Worm (Caenorhabditis elegans) whole organism, L2 larva: ENCODE results near the gene sre-19.

Experiments used
- C34F6.9 ChIP-seq: fragments of 150-350 bp; optimal IDR thresholded peaks from 2 replicates; lab custom pipeline; 2014; ENCODE audit warnings: missing biosample characterization, missing genetic modification characterization
- F13H6.1 ChIP-seq: sonication (generic microtip); optimal IDR thresholded peaks from 2 replicates; lab custom pipeline; 2016; ENCODE audit warnings: missing genetic modification characterization, missing compliant biosample characterization
- R02D3.7 ChIP-seq: fragments of 150-350 bp; optimal IDR thresholded peaks from 2 replicates; lab custom pipeline; 2014; ENCODE audit warnings: missing biosample characterization, missing genetic modification characterization
- Y55F3AM.14 ChIP-seq: fragments of 200-800 bp; sonication (Bioruptor generic); optimal IDR thresholded peaks from 2 replicates; lab custom pipeline; 2018; ENCODE audit warnings: mild to moderate bottlenecking, missing genetic modification characterization, missing compliant biosample characterization
- ZK546.5 ChIP-seq: sonication (generic microtip); optimal IDR thresholded peaks from 2 replicates; lab custom pipeline; 2017; ENCODE audit warnings: missing biosample characterization, missing genetic modification characterization
- alr-1 ChIP-seq: fragments of 150-350 bp; optimal IDR thresholded peaks from 2 replicates; lab custom pipeline; 2014; ENCODE audit warnings: missing biosample characterization, missing genetic modification characterization
- aly-2 ChIP-seq: fragments of 150-350 bp; optimal IDR thresholded peaks from 2 replicates; lab custom pipeline; 2014; ENCODE audit warnings: missing biosample characterization, missing genetic modification characterization
- ama-1 ChIP-seq: fragments of 150-350 bp; optimal IDR thresholded peaks from 2 replicates; lab custom pipeline; 2018; ENCODE audit warnings: inconsistent platforms
- ceh-16 ChIP-seq: fragments of 150-350 bp; optimal IDR thresholded peaks from 2 replicates; lab custom pipeline; 2014; ENCODE audit warnings: missing biosample characterization, missing genetic modification characterization
- ceh-82 ChIP-seq: fragments of 150-350 bp; optimal IDR thresholded peaks from 2 replicates; lab custom pipeline; 2014; ENCODE audit warnings: missing biosample characterization, missing genetic modification characterization
- dmd-4 ChIP-seq: sonication (generic microtip); optimal IDR thresholded peaks from 2 replicates; lab custom pipeline; 2017; ENCODE audit warnings: missing biosample characterization, missing genetic modification characterization
- egl-27 ChIP-seq: sonication (generic microtip); optimal IDR thresholded peaks from 3 replicates; lab custom pipeline; 2017; ENCODE audit warnings: missing biosample characterization, missing genetic modification reagents, missing genetic modification characterization
- elt-3 ChIP-seq: sonication (generic microtip); optimal IDR thresholded peaks from 2 replicates; lab custom pipeline; 2017; ENCODE audit warnings: missing biosample characterization, missing genetic modification characterization
- fos-1 ChIP-seq: fragments of 150-350 bp; optimal IDR thresholded peaks from 2 replicates; lab custom pipeline; 2014; ENCODE audit warnings: missing biosample characterization, missing genetic modification characterization
- gmeb-1 ChIP-seq: fragments of 150-350 bp; optimal IDR thresholded peaks from 2 replicates; lab custom pipeline; 2014; ENCODE audit warnings: missing biosample characterization, missing genetic modification characterization
- lin-11 ChIP-seq: fragments of 150-350 bp; sonication (generic microtip); optimal IDR thresholded peaks from 2 replicates; lab custom pipeline; 2014; ENCODE audit warnings: missing biosample characterization, missing genetic modification characterization, inconsistent platforms, mixed read lengths
- lin-13 ChIP-seq: fragments of 150-350 bp; optimal IDR thresholded peaks from 2 replicates; lab custom pipeline; 2014; ENCODE audit warnings: missing biosample characterization, missing genetic modification reagents, missing genetic modification characterization
- lsy-2 ChIP-seq, 2 experiments: fragments of 150-350 bp in 1 of 2; sonication (generic microtip) in 1 of 2; optimal IDR thresholded peaks; 2 replicates each; lab custom pipeline; 2014 to 2017; ENCODE audit warnings: missing biosample characterization in 2 of 2, missing genetic modification characterization in 2 of 2
- mbf-1 ChIP-seq: sonication (generic microtip); optimal IDR thresholded peaks from 2 replicates; lab custom pipeline; 2017; ENCODE audit warnings: missing biosample characterization, missing genetic modification characterization
- nhr-10 ChIP-seq: sonication (generic microtip); optimal IDR thresholded peaks from 2 replicates; lab custom pipeline; 2017; ENCODE audit warnings: missing biosample characterization, missing genetic modification characterization
- nhr-11 ChIP-seq: fragments of 150-350 bp; optimal IDR thresholded peaks from 2 replicates; lab custom pipeline; 2014; ENCODE audit warnings: missing biosample characterization, missing genetic modification characterization
- nhr-129 ChIP-seq: fragments of 150-350 bp; optimal IDR thresholded peaks from 2 replicates; lab custom pipeline; 2014; ENCODE audit warnings: missing biosample characterization, missing genetic modification characterization
- nhr-21 ChIP-seq: fragments of 150-350 bp; optimal IDR thresholded peaks from 2 replicates; lab custom pipeline; 2014; ENCODE audit warnings: missing biosample characterization, missing genetic modification characterization
- nhr-237 ChIP-seq: fragments of 150-350 bp; optimal IDR thresholded peaks from 2 replicates; lab custom pipeline; 2014; ENCODE audit warnings: missing biosample characterization, missing genetic modification characterization
- nhr-6 ChIP-seq: fragments of 150-350 bp; optimal IDR thresholded peaks from 2 replicates; lab custom pipeline; 2014; ENCODE audit warnings: missing biosample characterization, missing genetic modification characterization
- nhr-77 ChIP-seq: fragments of 150-350 bp; optimal IDR thresholded peaks from 2 replicates; lab custom pipeline; 2014; ENCODE audit warnings: missing biosample characterization, missing genetic modification characterization
- sem-4 ChIP-seq: fragments of 150-350 bp; optimal IDR thresholded peaks from 2 replicates; lab custom pipeline; 2014; ENCODE audit warnings: missing biosample characterization, missing genetic modification reagents, missing genetic modification characterization
- sma-3 ChIP-seq: sonication (generic microtip); optimal IDR thresholded peaks from 2 replicates; lab custom pipeline; 2016; ENCODE audit warnings: missing genetic modification reagents, missing genetic modification characterization, missing compliant biosample characterization
- sma-9 ChIP-seq, 2 experiments: fragments of 150-350 bp in 1 of 2; sonication (generic microtip) in 1 of 2; optimal IDR thresholded peaks; 2 replicates each; lab custom pipeline; 2014 to 2016; ENCODE audit warnings: missing genetic modification characterization in 2 of 2, mild to moderate bottlenecking in 1 of 2, missing biosample characterization in 1 of 2, missing compliant biosample characterization in 1 of 2, missing genetic modification reagents in 1 of 2, moderate library complexity in 1 of 2
- snpc-4 ChIP-seq: fragments of 150-350 bp; optimal IDR thresholded peaks from 2 replicates; lab custom pipeline; 2014; ENCODE audit warnings: missing biosample characterization, missing genetic modification characterization
- unc-39 ChIP-seq: fragments of 150-350 bp; optimal IDR thresholded peaks from 2 replicates; lab custom pipeline; 2014; ENCODE audit warnings: missing biosample characterization, missing genetic modification characterization
- unc-62 ChIP-seq: fragments of 150-350 bp; optimal IDR thresholded peaks from 2 replicates; lab custom pipeline; 2014; ENCODE audit warnings: missing biosample characterization, missing genetic modification reagents, missing genetic modification characterization
- ztf-11 ChIP-seq: sonication (generic microtip); optimal IDR thresholded peaks from 2 replicates; lab custom pipeline; 2017; ENCODE audit warnings: missing biosample characterization, missing genetic modification characterization
- ztf-4 ChIP-seq: fragments of 150-350 bp; optimal IDR thresholded peaks from 2 replicates; lab custom pipeline; 2014; ENCODE audit warnings: missing biosample characterization, missing genetic modification characterization

Gene sre-19

ce11 chrIV:12252579-12252978, 13.8 kb upstream of the sre-19 start, which contains the start of gene dnj-26:
Gene dnj-26 (minus strand): TSS chrIV:12252679.
- TF ChIP-seq nhr-129 (tag; lab: Kevin White, UChicago): no peak
- TF ChIP-seq nhr-6 (tag; lab: Kevin White, UChicago): no peak
- no peak for TF ChIP-seq snpc-4 (tag; lab: Kevin White, UChicago)
- no peak for TF ChIP-seq ztf-4 (tag; lab: Kevin White, UChicago)
- TF ChIP-seq elt-3 (tag; lab: Kevin White, UChicago): no peak
- TF ChIP-seq dmd-4: no peak
- no peak for TF ChIP-seq Y55F3AM.14 (GFP tag; lab: Kevin White, UChicago)
- TF ChIP-seq gmeb-1: no peak
- no peak for TF ChIP-seq nhr-237 (tag; lab: Kevin White, UChicago)
- no peak for TF ChIP-seq ceh-82
- no peak for TF ChIP-seq sma-9 (GFP tag; optimal IDR thresholded peaks at IDR 0.05; lab: Kevin White, UChicago)
- no peak for TF ChIP-seq sma-9 (tag; optimal IDR thresholded peaks at IDR 0.05; lab: Kevin White, UChicago)
- no peak for TF ChIP-seq nhr-10 (tag; lab: Kevin White, UChicago)
- no peak for TF ChIP-seq fos-1 (tag; lab: Kevin White, UChicago)
- no peak for TF ChIP-seq lin-11 (tag; lab: Kevin White, UChicago)
- no peak for TF ChIP-seq unc-39
- TF ChIP-seq, all 48 proteins: peak for 0

ce11 chrIV:12244706-12245105, 6.0 kb upstream of the sre-19 start, which contains the start of gene sre-15:
Gene sre-15 (minus strand): TSS chrIV:12244806.
- TF ChIP-seq gmeb-1 (no peak), unc-62 (GFP tag; lab: Kevin White, UChicago) (no peak), nhr-11 (tag; lab: Kevin White, UChicago) (no peak), ceh-16 (tag; lab: Kevin White, UChicago) (no peak), alr-1 (tag; lab: Kevin White, UChicago) (no peak), sma-9 (GFP tag; optimal IDR thresholded peaks at IDR 0.05; lab: Kevin White, UChicago) (no peak), sma-9 (tag; optimal IDR thresholded peaks at IDR 0.05; lab: Kevin White, UChicago) (no peak), unc-39 (no peak), nhr-6 (tag; lab: Kevin White, UChicago) (no peak), F13H6.1 (no peak), aly-2 (no peak), nhr-21 (tag; lab: Kevin White, UChicago) (no peak), ztf-11 (no peak), nhr-77 (tag; lab: Kevin White, UChicago) (no peak), C34F6.9 (tag; lab: Kevin White, UChicago) (no peak), egl-27 (no peak), ZK546.5 (tag; lab: Kevin White, UChicago) (no peak), lsy-2 (tag; optimal IDR thresholded peaks at IDR 0.05; lab: Kevin White, UChicago) (no peak), Y55F3AM.14 (GFP tag; lab: Kevin White, UChicago) (no peak), dmd-4 (no peak), lin-13 (GFP tag; lab: Kevin White, UChicago) (no peak)

ce11 chrIV:12236011-12236410, 2.7 kb downstream of the sre-19 start, which contains the start of gene sre-16:
Gene sre-16 (minus strand): TSS chrIV:12236111.
- TF ChIP-seq R02D3.7: no peak
- TF ChIP-seq ceh-16 (tag; lab: Kevin White, UChicago): no peak
- TF ChIP-seq nhr-11 (tag; lab: Kevin White, UChicago): no peak

- no peak for TF ChIP-seq nhr-237 (tag; lab: Kevin White, UChicago)
- no peak for TF ChIP-seq ama-1 (lab: Kevin White, UChicago)
- TF ChIP-seq gmeb-1: no peak
- no peak for TF ChIP-seq ZK546.5 (tag; lab: Kevin White, UChicago)
- TF ChIP-seq unc-39: no peak
- TF ChIP-seq mbf-1: no peak
- no peak for TF ChIP-seq sem-4 (tag; lab: Kevin White, UChicago)
- no peak for TF ChIP-seq nhr-10 (tag; lab: Kevin White, UChicago)
Measured at ce11 chrIV:12229679-12230078, 9.1 kb downstream of the sre-19 start, which contains the start of gene sre-18. Gene sre-18 (minus strand): TSS chrIV:12229779.

ce11 chrIV:12227012-12227411, 11.7 kb downstream of the sre-19 start, which contains the start of gene mlt-3:
Gene mlt-3 (minus strand): TSS chrIV:12227112.
- TF ChIP-seq elt-3 (tag; lab: Kevin White, UChicago): no peak
- TF ChIP-seq sma-3: peak; percentile 39
